Worm (Caenorhabditis elegans): ENCODE data around the gene prx-13.

The prx-13 gene

DNA sequence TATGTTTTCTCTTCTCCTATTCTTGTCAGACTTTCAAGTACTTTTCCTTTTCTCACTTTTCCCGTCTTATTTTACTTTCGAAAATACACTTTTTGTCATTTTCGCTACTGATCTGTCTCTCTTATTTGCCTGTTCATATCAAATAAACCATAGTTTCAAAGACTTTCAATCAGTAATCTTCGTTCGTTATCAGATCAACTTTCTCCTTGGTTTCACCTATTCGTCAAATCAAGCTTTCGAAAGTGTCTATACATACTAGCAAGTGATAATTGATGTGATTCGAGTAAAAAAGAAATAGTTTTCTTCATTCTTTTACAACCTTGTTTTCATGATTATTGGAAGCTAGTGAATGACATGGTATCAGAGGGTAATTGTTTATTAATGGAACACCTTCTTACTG is 9.1 kb downstream of the prx-13 start:
- TF ChIP-seq ceh-82 (tag; optimal IDR thresholded peaks at IDR 0.05): no peak
- TF ChIP-seq ama-1 (optimal IDR thresholded peaks at IDR 0.05): no peak
- TF ChIP-seq Y105C5A.15 (GFP tag; IDR thresholded peaks at IDR 0.05): no peak
- TF ChIP-seq nhr-102 (tag; optimal IDR thresholded peaks at IDR 0.05): no peak
- no peak for TF ChIP-seq F44E2.7 (GFP tag; IDR thresholded peaks at IDR 0.05)
- no peak for TF ChIP-seq zip-11 (GFP tag; IDR thresholded peaks at IDR 0.05)
- TF ChIP-seq jun-1 (tag; optimal IDR thresholded peaks at IDR 0.05): no peak

DNA sequence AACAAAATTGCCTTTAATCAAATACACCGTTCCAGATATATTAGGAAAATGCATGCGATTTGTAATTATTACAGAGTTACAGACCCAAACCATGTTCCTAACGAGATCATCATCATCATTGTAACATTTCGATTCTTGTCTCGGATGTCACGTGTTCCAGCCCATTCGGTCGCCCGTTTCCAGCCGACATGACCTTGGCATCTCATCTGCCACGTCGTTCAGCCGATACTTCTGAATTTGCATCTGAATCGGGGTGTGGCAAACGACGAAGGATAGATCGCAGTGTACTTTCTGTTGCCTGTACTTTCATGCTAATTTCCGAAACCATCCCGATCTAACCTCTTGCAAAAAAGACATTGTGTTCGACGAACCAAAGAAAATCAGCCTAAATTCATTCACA is 12.1 kb downstream of the prx-13 start:
- TF ChIP-seq attf-4 (tag; optimal IDR thresholded peaks at IDR 0.05): no peak
- no peak for TF ChIP-seq aly-2 (tag; optimal IDR thresholded peaks at IDR 0.05)
- peak in 1 of 2 experiments; percentile 68 for TF ChIP-seq unc-62 (GFP tag; optimal IDR thresholded peaks at IDR 0.05 in 1 of 2)
- TF ChIP-seq unc-62 (tag; optimal IDR thresholded peaks at IDR 0.05): no peak
- TF ChIP-seq F10B5.3 (tag; optimal IDR thresholded peaks at IDR 0.05): no peak
- TF ChIP-seq zag-1 (tag; optimal IDR thresholded peaks at IDR 0.05): no peak
- peak; percentile 94 for TF ChIP-seq aha-1 (tag)

DNA sequence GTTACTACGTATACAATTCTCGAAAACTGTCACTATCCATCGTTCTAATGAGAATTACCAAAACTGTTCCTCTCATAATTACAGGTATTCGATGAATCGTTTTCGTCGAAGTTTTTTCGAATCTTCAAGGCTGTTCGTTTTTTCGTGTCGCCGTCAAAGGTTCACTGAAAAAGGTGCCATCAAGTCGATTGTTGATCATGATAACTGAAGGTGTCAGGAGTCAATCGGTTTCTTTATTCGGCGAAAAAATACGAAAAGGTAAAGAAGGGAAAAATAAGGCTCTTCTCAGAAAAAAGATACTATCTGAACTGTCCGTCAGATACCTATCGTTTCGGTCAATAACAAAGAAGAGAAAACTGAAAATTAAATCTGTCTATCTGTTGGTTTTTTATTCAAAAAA is 13.0 kb downstream of the prx-13 start:
- TF ChIP-seq unc-62 (GFP tag; optimal IDR thresholded peaks at IDR 0.05 in 1 of 2) (peak in 1 of 2 experiments; percentile 63), unc-62 (tag; optimal IDR thresholded peaks at IDR 0.05) (no peak), sdz-12 (GFP tag; optimal IDR thresholded peaks at IDR 0.05) (no peak), snpc-1.2 (GFP tag; IDR thresholded peaks at IDR 0.05) (no peak), mxl-2 (GFP tag; conservative IDR thresholded peaks at IDR 0.05) (no peak), dmd-9 (GFP tag; IDR thresholded peaks at IDR 0.05) (no peak), skn-1 (tag; optimal IDR thresholded peaks at IDR 0.05) (no peak), ceh-20 (GFP tag; IDR thresholded peaks at IDR 0.05) (no peak), zag-1 (tag; optimal IDR thresholded peaks at IDR 0.05) (no peak)

DNA sequence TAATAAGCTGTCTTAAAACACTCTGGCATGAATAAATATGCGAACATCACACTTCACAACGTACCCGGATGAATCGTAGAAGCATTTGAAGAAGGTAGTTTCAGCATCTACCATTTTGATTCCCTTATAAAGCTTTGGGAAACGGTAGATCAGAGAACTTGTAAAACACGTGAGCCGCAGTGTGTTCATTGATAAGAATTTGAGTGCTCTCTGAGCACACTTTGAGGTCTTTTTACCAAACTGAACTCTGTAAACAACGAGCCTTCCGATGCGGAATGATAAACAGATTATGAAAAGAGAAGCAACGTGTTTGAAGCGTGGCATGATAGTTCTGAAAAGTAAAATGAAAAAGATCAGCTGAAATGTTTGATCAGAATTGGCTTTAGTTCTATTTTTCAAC is 13.6 kb downstream of the prx-13 start, which contains the start of gene aqp-1:
aqp-1 (minus strand) TSS at position 102 of the 400 bp plus-strand sequence.
- TF ChIP-seq zip-11 (GFP tag; IDR thresholded peaks at IDR 0.05) (no peak), jun-1 (tag; optimal IDR thresholded peaks at IDR 0.05) (no peak), lim-7 (GFP tag; IDR thresholded peaks at IDR 0.05) (no peak), zag-1 (tag; optimal IDR thresholded peaks at IDR 0.05) (no peak), zfp-3 (GFP tag; conservative IDR thresholded peaks at IDR 0.05) (no peak), nhr-10 (tag; optimal IDR thresholded peaks at IDR 0.05) (no peak), Y48G9A.11 (GFP tag; IDR thresholded peaks at IDR 0.05) (no peak), daf-12 (tag; optimal IDR thresholded peaks at IDR 0.05) (no peak), hmg-1.1 (GFP tag; IDR thresholded peaks at IDR 0.05) (no peak), tra-1 (GFP tag; IDR thresholded peaks at IDR 0.05) (peak; percentile 52; the same call in 1 of the 2 replicates), egl-27 (tag; optimal IDR thresholded peaks at IDR 0.05) (no peak), gei-8 (GFP tag; optimal IDR thresholded peaks at IDR 0.05) (no peak), rbr-2 (tag; optimal IDR thresholded peaks at IDR 0.05) (no peak), fkh-10 (GFP tag; optimal IDR thresholded peaks at IDR 0.05) (no peak), lsy-2 (tag; optimal IDR thresholded peaks at IDR 0.05) (peak; percentile 19), nhr-28 (tag; optimal IDR thresholded peaks at IDR 0.05) (peak; percentile 57), zfp-2 (tag; optimal IDR thresholded peaks at IDR 0.05) (no peak), nhr-48 (tag; optimal IDR thresholded peaks at IDR 0.05) (peak; percentile 80), hlh-30 (tag; optimal IDR thresholded peaks at IDR 0.05; ENCODE audit: insufficient read depth) (no peak), daf-16 (GFP tag; optimal IDR thresholded peaks at IDR 0.05) (peak in 1 of 2 experiments; percentile 67), daf-16 (tag; optimal IDR thresholded peaks at IDR 0.05) (peak; percentile 99), snpc-1.2 (GFP tag; IDR thresholded peaks at IDR 0.05) (no peak), T26A8.4 (GFP tag; IDR thresholded peaks at IDR 0.05) (no peak), unc-62 (GFP tag; optimal IDR thresholded peaks at IDR 0.05 in 1 of 2) (no peak), unc-62 (tag; optimal IDR thresholded peaks at IDR 0.05) (no peak), nhr-11 (tag; optimal IDR thresholded peaks at IDR 0.05) (no peak), lin-38 (GFP tag; IDR thresholded peaks at IDR 0.05) (no peak), nhr-102 (tag; optimal IDR thresholded peaks at IDR 0.05) (no peak), ceh-44 (GFP tag; IDR thresholded peaks at IDR 0.05) (no peak), aly-2 (tag; optimal IDR thresholded peaks at IDR 0.05) (no peak), ZK546.5 (tag; optimal IDR thresholded peaks at IDR 0.05) (no peak), pqm-1 (tag; optimal IDR thresholded peaks at IDR 0.05) (peak; percentile 47), cey-2 (tag; optimal IDR thresholded peaks at IDR 0.05; ENCODE audit: borderline replicate concordance, insufficient read depth) (no peak), set-16 (GFP tag; IDR thresholded peaks at IDR 0.05) (no peak), lin-1 (GFP tag; IDR thresholded peaks at IDR 0.05) (no peak)
